Fruit fly (Drosophila melanogaster) whole organism, embryonic: ENCODE measurements around the gene CG34296.
A peak's percentile ranks its signal among the peaks of the same experiment; 100 is the strongest.

Experiments
- Atf3 ChIP-seq: fragments of 200-800 bp; sonication (Bioruptor generic); optimal IDR thresholded peaks from 3 replicates; lab custom pipeline; 2016; ENCODE audit warnings: missing biosample characterization, missing genetic modification characterization
- CG10543 ChIP-seq: fragments of 200-800 bp; sonication (Bioruptor generic); optimal IDR thresholded peaks from 3 replicates; lab custom pipeline; 2017; ENCODE audit warnings: missing biosample characterization, mild to moderate bottlenecking, missing genetic modification characterization, moderate library complexity
- CG10959 ChIP-seq: fragments of 200-800 bp; sonication (Bioruptor generic); IDR thresholded peaks from 2 replicates; pipeline ENCODE4 v1.3.6; 2022; ENCODE audit warnings: missing biosample characterization, missing genetic modification characterization
- CG12299 ChIP-seq: fragments of 200-800 bp; sonication (Bioruptor generic); optimal IDR thresholded peaks from 2 replicates; lab custom pipeline; 2018; ENCODE audit warnings: missing biosample characterization, mild to moderate bottlenecking, missing genetic modification characterization
- CG14710 ChIP-seq: fragments of 200-800 bp; sonication (Bioruptor generic); optimal IDR thresholded peaks from 3 replicates; lab custom pipeline; 2019; ENCODE audit warnings: missing biosample characterization, mild to moderate bottlenecking, missing genetic modification characterization, moderate library complexity
- CG15479 ChIP-seq: fragments of 200-800 bp; sonication (Bioruptor generic); optimal IDR thresholded peaks from 3 replicates; lab custom pipeline; 2019; ENCODE audit warnings: missing biosample characterization, mild to moderate bottlenecking, missing genetic modification characterization, moderate library complexity
- CG17385 ChIP-seq: fragments of 200-800 bp; sonication (Bioruptor generic); optimal IDR thresholded peaks from 3 replicates; lab custom pipeline; 2018; ENCODE audit warnings: missing biosample characterization, mild to moderate bottlenecking, missing genetic modification characterization
- CG4707 ChIP-seq: fragments of 200-800 bp; sonication (Bioruptor generic); optimal IDR thresholded peaks from 2 replicates; lab custom pipeline; 2018; ENCODE audit warnings: missing biosample characterization, mild to moderate bottlenecking, missing genetic modification characterization, moderate library complexity
- CG5953 ChIP-seq: fragments of 200-800 bp; sonication (Bioruptor generic); IDR thresholded peaks from 2 replicates; pipeline ENCODE4 v1.3.6; 2022; ENCODE audit warnings: missing biosample characterization, missing genetic modification characterization
- CG7357 ChIP-seq: fragments of 200-800 bp; sonication (Bioruptor generic); IDR thresholded peaks from 3 replicates; pipeline ENCODE4 v1.3.6; 2022; ENCODE audit warnings: missing biosample characterization, missing genetic modification characterization
- CG7745 ChIP-seq: fragments of 200-800 bp; sonication (Bioruptor generic); optimal IDR thresholded peaks from 2 replicates; lab custom pipeline; 2018; ENCODE audit warnings: missing biosample characterization, mild to moderate bottlenecking, missing genetic modification characterization, moderate library complexity
- CG7987 ChIP-seq: fragments of 200-800 bp; sonication (Bioruptor generic); optimal IDR thresholded peaks from 2 replicates; lab custom pipeline; 2018; ENCODE audit warnings: missing biosample characterization, mild to moderate bottlenecking, missing genetic modification characterization, moderate library complexity
- CG8290 ChIP-seq, 3 experiments: fragments of 200-800 bp; sonication (Bioruptor generic); optimal IDR thresholded peaks; 2 replicates each; lab custom pipeline; 2016 to 2019; ENCODE audit warnings: missing biosample characterization in 3 of 3, missing genetic modification characterization in 3 of 3, mild to moderate bottlenecking in 2 of 3, moderate library complexity in 1 of 3
- CG8478 ChIP-seq: fragments of >200 bp; optimal IDR thresholded peaks from 2 replicates; lab custom pipeline; 2018
- CG9215 ChIP-seq: fragments of 200-800 bp; sonication (Bioruptor generic); IDR thresholded peaks from 2 replicates; pipeline ENCODE4 v1.3.6; 2022; ENCODE audit warnings: missing biosample characterization, missing genetic modification characterization
- CG9876 ChIP-seq: fragments of 200-800 bp; sonication (Bioruptor generic); optimal IDR thresholded peaks from 2 replicates; lab custom pipeline; 2016; ENCODE audit warnings: missing biosample characterization, missing genetic modification characterization
- CHES-1-like ChIP-seq: fragments of 200-800 bp; sonication (Bioruptor generic); optimal IDR thresholded peaks from 2 replicates; lab custom pipeline; 2016; ENCODE audit warnings: missing biosample characterization, missing genetic modification characterization
- Doc2 ChIP-seq: fragments of 200-800 bp; sonication (Bioruptor generic); IDR thresholded peaks from 2 replicates; pipeline ENCODE4 v1.3.6; 2022; ENCODE audit warnings: missing biosample characterization, missing genetic modification characterization
- Dref ChIP-seq: fragments of 200-800 bp; sonication (Bioruptor generic); IDR thresholded peaks from 2 replicates; pipeline ENCODE4 v1.3.6; 2022; ENCODE audit warnings: missing biosample characterization, missing genetic modification characterization
- E2f2 ChIP-seq: fragments of 200-800 bp; sonication (Bioruptor generic); IDR thresholded peaks from 2 replicates; pipeline ENCODE4 v1.3.6; 2022; ENCODE audit warnings: missing biosample characterization, missing genetic modification characterization
- HmgD ChIP-seq: fragments of 200-800 bp; sonication (Bioruptor generic); optimal IDR thresholded peaks from 3 replicates; lab custom pipeline; 2016; ENCODE audit warnings: missing biosample characterization, missing genetic modification characterization
- NC2β ChIP-seq: fragments of 200-800 bp; sonication (Bioruptor generic); optimal IDR thresholded peaks from 2 replicates; lab custom pipeline; 2016; ENCODE audit warnings: missing biosample characterization, missing genetic modification characterization
- Nf-YA ChIP-seq: fragments of 200-800 bp; sonication (Bioruptor generic); IDR thresholded peaks from 2 replicates; pipeline ENCODE4 v1.3.6; 2022; ENCODE audit warnings: missing biosample characterization, missing genetic modification characterization
- Nf-YB ChIP-seq: fragments of 200-800 bp; sonication (Bioruptor generic); optimal IDR thresholded peaks from 3 replicates; lab custom pipeline; 2019; ENCODE audit warnings: missing biosample characterization, mild to moderate bottlenecking, missing genetic modification characterization, moderate library complexity
- Nf-YC ChIP-seq: fragments of 200-800 bp; optimal IDR thresholded peaks from 3 replicates; lab custom pipeline; 2019; ENCODE audit warnings: missing biosample characterization, mild to moderate bottlenecking, missing genetic modification characterization, moderate library complexity
- Ptx1 ChIP-seq: fragments of 200-800 bp; sonication (Bioruptor generic); IDR thresholded peaks from 2 replicates; pipeline ENCODE4 v1.3.6; 2022; ENCODE audit warnings: missing biosample characterization, missing genetic modification characterization
- Scr ChIP-seq: fragments of 200-800 bp; sonication (Bioruptor generic); IDR thresholded peaks from 2 replicates; pipeline ENCODE4 v1.3.6; 2022; ENCODE audit warnings: missing biosample characterization, missing genetic modification characterization; ENCODE audit not compliant: partially characterized antibody
- Sry-δ ChIP-seq: fragments of 200-800 bp; sonication (Bioruptor generic); optimal IDR thresholded peaks from 2 replicates; lab custom pipeline; 2016; ENCODE audit warnings: missing biosample characterization, missing genetic modification characterization
- abd-A ChIP-seq: fragments of 200-800 bp; sonication (Bioruptor generic); optimal IDR thresholded peaks from 3 replicates; lab custom pipeline; 2019; ENCODE audit warnings: missing biosample characterization, mild to moderate bottlenecking, missing genetic modification characterization, moderate library complexity
- amos ChIP-seq: fragments of 200-800 bp; sonication (Bioruptor generic); IDR thresholded peaks from 2 replicates; pipeline ENCODE4 v1.3.6; 2022; ENCODE audit warnings: missing biosample characterization, missing genetic modification characterization; ENCODE audit not compliant: partially characterized antibody
- bab2 ChIP-seq: fragments of 200-800 bp; sonication (Bioruptor generic); optimal IDR thresholded peaks from 2 replicates; lab custom pipeline; 2016; ENCODE audit warnings: missing biosample characterization, missing genetic modification characterization
- bowl ChIP-seq: fragments of 200-800 bp; sonication (Bioruptor generic); IDR thresholded peaks from 2 replicates; pipeline ENCODE4 v1.3.6; 2022; ENCODE audit warnings: missing biosample characterization, missing genetic modification characterization
- cg ChIP-seq: fragments of 200-800 bp; sonication (Bioruptor generic); optimal IDR thresholded peaks from 3 replicates; lab custom pipeline; 2019; ENCODE audit warnings: missing biosample characterization, mild to moderate bottlenecking, missing genetic modification characterization, moderate library complexity
- chinmo ChIP-seq: fragments of 200-800 bp; sonication (Bioruptor generic); IDR thresholded peaks from 4 replicates; pipeline ENCODE4 v1.3.6; 2022; ENCODE audit warnings: missing biosample characterization, missing genetic modification characterization; ENCODE audit not compliant: partially characterized antibody
- da ChIP-seq: fragments of 200-800 bp; sonication (Bioruptor generic); optimal IDR thresholded peaks from 2 replicates; lab custom pipeline; 2016; ENCODE audit warnings: missing biosample characterization, missing genetic modification characterization
- dimm ChIP-seq: fragments of 200-800 bp; sonication (Bioruptor generic); IDR thresholded peaks from 2 replicates; pipeline ENCODE4 v1.3.6; 2022; ENCODE audit warnings: missing biosample characterization, missing genetic modification characterization
- dysf ChIP-seq: fragments of 200-800 bp; sonication (Bioruptor generic); IDR thresholded peaks from 3 replicates; pipeline ENCODE4 v1.3.6; 2022; ENCODE audit warnings: missing biosample characterization, missing genetic modification characterization
- en ChIP-seq: fragments of 200-800 bp; sonication (Bioruptor generic); optimal IDR thresholded peaks from 2 replicates; lab custom pipeline; 2016; ENCODE audit warnings: missing biosample characterization, missing genetic modification characterization
- ftz-f1 ChIP-seq: fragments of 200-800 bp; sonication (Bioruptor generic); optimal IDR thresholded peaks from 2 replicates; lab custom pipeline; 2016; ENCODE audit warnings: missing biosample characterization, missing genetic modification characterization
- hbn ChIP-seq: fragments of 200-800 bp; sonication (Bioruptor generic); IDR thresholded peaks from 2 replicates; pipeline ENCODE4 v1.3.6; 2022; ENCODE audit warnings: missing biosample characterization, missing genetic modification characterization; ENCODE audit not compliant: partially characterized antibody
- hkb ChIP-seq, 2 experiments: fragments of 200-800 bp in 1 of 2; fragments of >200 bp in 1 of 2; sonication (Bioruptor generic) in 1 of 2; IDR thresholded peaks in 1 of 2; optimal IDR thresholded peaks in 1 of 2; 2 replicates each; pipeline versions ENCODE4 v1.3.6 to Lab custom; 2017 to 2022; ENCODE audit warnings: missing biosample characterization in 1 of 2, missing genetic modification characterization in 1 of 2
- jumu ChIP-seq: fragments of 200-800 bp; sonication (Bioruptor generic); optimal IDR thresholded peaks from 3 replicates; lab custom pipeline; 2016; ENCODE audit warnings: missing biosample characterization, missing genetic modification characterization
- rib ChIP-seq: fragments of 200-800 bp; sonication (Bioruptor generic); IDR thresholded peaks from 2 replicates; pipeline ENCODE4 v1.3.6; 2022; ENCODE audit warnings: missing biosample characterization, missing genetic modification characterization
- row ChIP-seq: fragments of 200-800 bp; sonication (Bioruptor generic); IDR thresholded peaks from 3 replicates; pipeline ENCODE4 v1.3.6; 2022; ENCODE audit warnings: missing biosample characterization, missing genetic modification characterization
- seq ChIP-seq: fragments of 200-800 bp; sonication (Bioruptor generic); IDR thresholded peaks from 2 replicates; pipeline ENCODE4 v1.3.6; 2022; ENCODE audit warnings: missing biosample characterization, missing genetic modification characterization
- slbo ChIP-seq: fragments of 200-800 bp; sonication (Bioruptor generic); IDR thresholded peaks from 2 replicates; pipeline ENCODE4 v1.3.6; 2022; ENCODE audit warnings: missing biosample characterization, missing genetic modification characterization
- stc ChIP-seq: fragments of 200-800 bp; sonication (Bioruptor generic); IDR thresholded peaks from 2 replicates; pipeline ENCODE4 v1.3.6; 2022; ENCODE audit warnings: missing biosample characterization, missing genetic modification characterization
- tll ChIP-seq, 2 experiments: fragments of 200-800 bp in 1 of 2; fragments of >200 bp in 1 of 2; sonication (Bioruptor generic) in 1 of 2; optimal IDR thresholded peaks; 2 replicates each; lab custom pipeline; 2017 to 2019; ENCODE audit warnings: missing biosample characterization in 2 of 2, missing genetic modification characterization in 2 of 2, mild to moderate bottlenecking in 1 of 2, moderate library complexity in 1 of 2
- wdn ChIP-seq: fragments of 200-800 bp; sonication (Bioruptor generic); IDR thresholded peaks from 2 replicates; pipeline ENCODE4 v1.3.6; 2022; ENCODE audit warnings: missing biosample characterization, missing genetic modification characterization

Gene CG34296

DNA sequence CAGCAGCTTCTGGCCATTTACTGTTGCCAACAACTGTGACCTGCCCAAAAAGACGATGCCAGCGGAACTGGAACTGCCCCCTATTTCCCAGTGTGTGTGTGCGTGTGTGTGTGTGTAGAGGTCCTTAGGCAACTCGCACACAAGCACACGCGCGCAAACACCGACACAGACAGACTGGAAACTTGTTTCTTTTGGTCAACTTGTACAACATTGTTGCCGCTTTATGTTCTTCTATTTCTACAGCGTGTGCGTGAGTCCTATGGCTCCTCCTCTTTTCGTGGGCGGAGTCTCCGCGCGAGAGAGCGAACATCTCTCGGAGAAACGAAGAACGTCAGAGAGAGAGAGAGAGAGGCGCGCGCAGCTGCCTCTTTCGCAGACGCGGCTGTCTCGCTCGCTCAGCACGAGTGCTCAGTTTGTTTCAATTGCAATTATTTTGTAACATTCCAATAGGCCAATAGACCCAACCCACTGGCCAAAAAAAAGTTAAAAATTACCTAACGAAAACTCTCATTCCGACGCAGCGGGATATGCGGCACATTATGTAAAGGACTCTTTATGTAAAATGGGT is 31.3 kb upstream of the CG34296 start (continued):
- TF ChIP-seq CG10543 (GFP tag; lab: Kevin White, UChicago) = no peak
- TF ChIP-seq tll (GFP tag; optimal IDR thresholded peaks at IDR 0.05; lab: Kevin White, UChicago) = no peak
- TF ChIP-seq Ptx1 (GFP tag; lab: Robert Waterston, UW) = no peak
- TF ChIP-seq da (GFP tag; lab: Kevin White, UChicago) = no peak
- no peak for TF ChIP-seq amos (GFP tag; lab: Robert Waterston, UW)
- TF ChIP-seq seq (GFP tag; lab: Robert Waterston, UW) = peak; percentile 59; the same call in 1 of the 2 replicates
- TF ChIP-seq row (GFP tag; lab: Robert Waterston, UW) = no peak
- no peak for TF ChIP-seq Atf3 (GFP tag; lab: Kevin White, UChicago)
- TF ChIP-seq wdn = no peak
- no peak for TF ChIP-seq en (GFP tag; lab: Kevin White, UChicago)
- no peak for TF ChIP-seq Dref (GFP tag; lab: Robert Waterston, UW)
- no peak for TF ChIP-seq CG7357 (GFP tag; lab: Robert Waterston, UW)
- no peak for TF ChIP-seq CG10959
- TF ChIP-seq CG5953 (GFP tag; lab: Robert Waterston, UW) = no peak
- no peak for TF ChIP-seq Doc2 (GFP tag; lab: Robert Waterston, UW)
- TF ChIP-seq hkb (optimal IDR thresholded peaks at IDR 0.05; lab: Kevin White, UChicago) = no peak
- no peak for TF ChIP-seq hkb (GFP tag; IDR thresholded peaks at IDR 0.05; lab: Robert Waterston, UW)
- peak; percentile 78 for TF ChIP-seq cg (GFP tag; lab: Kevin White, UChicago)
- TF ChIP-seq dysf (GFP tag; lab: Robert Waterston, UW) = no peak
- no peak for TF ChIP-seq dimm (GFP tag; lab: Robert Waterston, UW)
- TF ChIP-seq NC2β (GFP tag; lab: Kevin White, UChicago) = no peak
- TF ChIP-seq HmgD = no peak
- no peak for TF ChIP-seq hbn (GFP tag; lab: Robert Waterston, UW)
- TF ChIP-seq CG12299 (tag; lab: Kevin White, UChicago) = no peak
- TF ChIP-seq CG8478 = peak; percentile 4
- no peak for TF ChIP-seq bab2 (GFP tag; lab: Kevin White, UChicago)
- TF ChIP-seq Sry-δ (GFP tag; lab: Kevin White, UChicago) = no peak
- no peak for TF ChIP-seq CG14710 (tag; lab: Kevin White, UChicago)
- no peak for TF ChIP-seq CG17385 (GFP tag; lab: Kevin White, UChicago)
- TF ChIP-seq CG7987 (GFP tag; lab: Kevin White, UChicago) = no peak
- TF ChIP-seq CHES-1-like = no peak
- TF ChIP-seq Nf-YA (GFP tag; lab: Robert Waterston, UW) = 0 out of 2 replicates have a peak, but pooled peaks have one; percentile 37
- no peak for TF ChIP-seq abd-A (tag; lab: Kevin White, UChicago)
- TF ChIP-seq CG9876 = no peak
- no peak for TF ChIP-seq CG4707 (GFP tag; lab: Kevin White, UChicago)
- no peak for TF ChIP-seq E2f2 (GFP tag; lab: Robert Waterston, UW)
- TF ChIP-seq Scr = no peak
- no peak for TF ChIP-seq CG7745 (tag; lab: Kevin White, UChicago)
- peak; percentile 95 for TF ChIP-seq Nf-YC
- no peak for TF ChIP-seq rib (GFP tag; lab: Robert Waterston, UW)
- TF ChIP-seq CG15479 = peak; percentile 39
- TF ChIP-seq chinmo = 0 out of 4 replicates have a peak, but pooled peaks have one; percentile 23
- TF ChIP-seq CG8290 (GFP tag; optimal IDR thresholded peaks at IDR 0.05; lab: Kevin White, UChicago) = no peak
- no peak for TF ChIP-seq CG8290 (tag; optimal IDR thresholded peaks at IDR 0.05; lab: Kevin White, UChicago)
- no peak for TF ChIP-seq slbo (GFP tag; lab: Robert Waterston, UW)
- no peak for TF ChIP-seq jumu (GFP tag; lab: Kevin White, UChicago)
- peak; percentile 95 for TF ChIP-seq Nf-YB
- no peak for TF ChIP-seq CG9215 (GFP tag; lab: Robert Waterston, UW)
- no peak for TF ChIP-seq bowl (GFP tag; lab: Robert Waterston, UW)
- TF ChIP-seq stc (GFP tag; lab: Robert Waterston, UW) = no peak
- TF ChIP-seq ftz-f1 = no peak
